Fruit fly (Drosophila melanogaster): Measurements from ENCODE around the gene mRpS31.

dm6 chr3L:15958612-15959315, 46.2 kb upstream of the mRpS31 start, which contains the start of gene CG17032:
- TF ChIP-seq Ets96B (tag; optimal IDR thresholded peaks at IDR 0.05) (no peak), CG6854 (GFP tag; optimal IDR thresholded peaks at IDR 0.05) (peak; percentile 68), CG10669 (GFP tag; optimal IDR thresholded peaks at IDR 0.05) (no peak), CG8632 (GFP tag; optimal IDR thresholded peaks at IDR 0.05) (no peak), CG11294 (GFP tag; IDR thresholded peaks at IDR 0.05) (no peak), dsx (GFP tag; optimal IDR thresholded peaks at IDR 0.05; ENCODE audit: poor library complexity, severe bottlenecking) (peak; percentile 94), fkh (GFP tag; optimal IDR thresholded peaks at IDR 0.05) (no peak), CG32006 (GFP tag; optimal IDR thresholded peaks at IDR 0.05) (no peak), CG3919 (GFP tag; optimal IDR thresholded peaks at IDR 0.05) (no peak), CG3032 (tag; optimal IDR thresholded peaks at IDR 0.05) (no peak), salr (GFP tag; optimal IDR thresholded peaks at IDR 0.05) (no peak), Lpt (GFP tag; optimal IDR thresholded peaks at IDR 0.05) (peak; percentile 35), CG6163 (GFP tag; IDR thresholded peaks at IDR 0.05) (no peak)

Data from whole organism, prepupa.